Worm (Caenorhabditis elegans) whole organism, L2 larva: ENCODE data around the gene aqp-2.
A peak's percentile ranks its signal among the peaks of the same experiment; 100 is the strongest.

Experiments used
- R02D3.7 ChIP-seq: fragments of 150-350 bp; optimal IDR thresholded peaks from 2 replicates; lab custom pipeline; 2014; ENCODE audit warnings: missing biosample characterization, missing genetic modification characterization
- Y55F3AM.14 ChIP-seq: fragments of 200-800 bp; sonication (Bioruptor generic); optimal IDR thresholded peaks from 2 replicates; lab custom pipeline; 2018; ENCODE audit warnings: mild to moderate bottlenecking, missing genetic modification characterization, missing compliant biosample characterization
- alr-1 ChIP-seq: fragments of 150-350 bp; optimal IDR thresholded peaks from 2 replicates; lab custom pipeline; 2014; ENCODE audit warnings: missing biosample characterization, missing genetic modification characterization
- aly-2 ChIP-seq: fragments of 150-350 bp; optimal IDR thresholded peaks from 2 replicates; lab custom pipeline; 2014; ENCODE audit warnings: missing biosample characterization, missing genetic modification characterization
- ama-1 ChIP-seq: fragments of 150-350 bp; optimal IDR thresholded peaks from 2 replicates; lab custom pipeline; 2018; ENCODE audit warnings: inconsistent platforms
- blmp-1 ChIP-seq: sonication (generic microtip); optimal IDR thresholded peaks from 2 replicates; lab custom pipeline; 2017; ENCODE audit warnings: missing genetic modification characterization, mild to moderate bottlenecking, missing compliant biosample characterization, antibody characterized with exemption, moderate library complexity; ENCODE audit not compliant: insufficient read depth
- ceh-16 ChIP-seq: fragments of 150-350 bp; optimal IDR thresholded peaks from 2 replicates; lab custom pipeline; 2014; ENCODE audit warnings: missing biosample characterization, missing genetic modification characterization
- ceh-82 ChIP-seq: fragments of 150-350 bp; optimal IDR thresholded peaks from 2 replicates; lab custom pipeline; 2014; ENCODE audit warnings: missing biosample characterization, missing genetic modification characterization
- dmd-4 ChIP-seq: sonication (generic microtip); optimal IDR thresholded peaks from 2 replicates; lab custom pipeline; 2017; ENCODE audit warnings: missing biosample characterization, missing genetic modification characterization
- egl-27 ChIP-seq: sonication (generic microtip); optimal IDR thresholded peaks from 3 replicates; lab custom pipeline; 2017; ENCODE audit warnings: missing biosample characterization, missing genetic modification reagents, missing genetic modification characterization
- elt-1 ChIP-seq: fragments of 150-350 bp; optimal IDR thresholded peaks from 2 replicates; lab custom pipeline; 2014; ENCODE audit warnings: missing biosample characterization, missing genetic modification characterization
- lin-11 ChIP-seq: fragments of 150-350 bp; sonication (generic microtip); optimal IDR thresholded peaks from 2 replicates; lab custom pipeline; 2014; ENCODE audit warnings: missing biosample characterization, missing genetic modification characterization, inconsistent platforms, mixed read lengths
- lin-39 ChIP-seq: fragments of 150-350 bp; optimal IDR thresholded peaks from 2 replicates; lab custom pipeline; 2014; ENCODE audit warnings: missing biosample characterization, missing genetic modification reagents, missing genetic modification characterization
- lsy-2 ChIP-seq, 2 experiments: fragments of 150-350 bp in 1 of 2; sonication (generic microtip) in 1 of 2; optimal IDR thresholded peaks; 2 replicates each; lab custom pipeline; 2014 to 2017; ENCODE audit warnings: missing biosample characterization in 2 of 2, missing genetic modification characterization in 2 of 2
- mab-5 ChIP-seq: fragments of 150-350 bp; optimal IDR thresholded peaks from 2 replicates; lab custom pipeline; 2014; ENCODE audit warnings: missing biosample characterization, missing genetic modification characterization
- mdl-1 ChIP-seq, 2 experiments: fragments of 150-350 bp in 1 of 2; sonication (generic microtip) in 1 of 2; optimal IDR thresholded peaks; 2 replicates each; lab custom pipeline; 2017; ENCODE audit warnings: missing biosample characterization in 2 of 2, missing genetic modification characterization in 2 of 2
- nhr-11 ChIP-seq: fragments of 150-350 bp; optimal IDR thresholded peaks from 2 replicates; lab custom pipeline; 2014; ENCODE audit warnings: missing biosample characterization, missing genetic modification characterization
- nhr-12 ChIP-seq: fragments of 150-350 bp; optimal IDR thresholded peaks from 2 replicates; lab custom pipeline; 2014; ENCODE audit warnings: missing biosample characterization, missing genetic modification characterization
- nhr-129 ChIP-seq: fragments of 150-350 bp; optimal IDR thresholded peaks from 2 replicates; lab custom pipeline; 2014; ENCODE audit warnings: missing biosample characterization, missing genetic modification characterization
- nhr-21 ChIP-seq: fragments of 150-350 bp; optimal IDR thresholded peaks from 2 replicates; lab custom pipeline; 2014; ENCODE audit warnings: missing biosample characterization, missing genetic modification characterization
- nhr-23 ChIP-seq: fragments of 150-350 bp; optimal IDR thresholded peaks from 2 replicates; lab custom pipeline; 2014; ENCODE audit warnings: missing biosample characterization, missing genetic modification reagents, missing genetic modification characterization
- nhr-237 ChIP-seq: fragments of 150-350 bp; optimal IDR thresholded peaks from 2 replicates; lab custom pipeline; 2014; ENCODE audit warnings: missing biosample characterization, missing genetic modification characterization
- nhr-6 ChIP-seq: fragments of 150-350 bp; optimal IDR thresholded peaks from 2 replicates; lab custom pipeline; 2014; ENCODE audit warnings: missing biosample characterization, missing genetic modification characterization
- nhr-77 ChIP-seq: fragments of 150-350 bp; optimal IDR thresholded peaks from 2 replicates; lab custom pipeline; 2014; ENCODE audit warnings: missing biosample characterization, missing genetic modification characterization
- peb-1 ChIP-seq: fragments of 150-350 bp; optimal IDR thresholded peaks from 2 replicates; lab custom pipeline; 2014; ENCODE audit warnings: missing biosample characterization, missing genetic modification characterization
- sem-4 ChIP-seq: fragments of 150-350 bp; optimal IDR thresholded peaks from 2 replicates; lab custom pipeline; 2014; ENCODE audit warnings: missing biosample characterization, missing genetic modification reagents, missing genetic modification characterization
- skn-1 ChIP-seq: sonication (generic microtip); optimal IDR thresholded peaks from 2 replicates; lab custom pipeline; 2017; ENCODE audit warnings: missing biosample characterization, missing genetic modification characterization
- sma-3 ChIP-seq: sonication (generic microtip); optimal IDR thresholded peaks from 2 replicates; lab custom pipeline; 2016; ENCODE audit warnings: missing genetic modification reagents, missing genetic modification characterization, missing compliant biosample characterization
- sma-9 ChIP-seq, 2 experiments: fragments of 150-350 bp in 1 of 2; sonication (generic microtip) in 1 of 2; optimal IDR thresholded peaks; 2 replicates each; lab custom pipeline; 2014 to 2016; ENCODE audit warnings: missing genetic modification characterization in 2 of 2, mild to moderate bottlenecking in 1 of 2, missing biosample characterization in 1 of 2, missing compliant biosample characterization in 1 of 2, missing genetic modification reagents in 1 of 2, moderate library complexity in 1 of 2
- snpc-4 ChIP-seq: fragments of 150-350 bp; optimal IDR thresholded peaks from 2 replicates; lab custom pipeline; 2014; ENCODE audit warnings: missing biosample characterization, missing genetic modification characterization
- unc-39 ChIP-seq: fragments of 150-350 bp; optimal IDR thresholded peaks from 2 replicates; lab custom pipeline; 2014; ENCODE audit warnings: missing biosample characterization, missing genetic modification characterization
- unc-55 ChIP-seq: fragments of 150-350 bp; sonication (generic microtip); optimal IDR thresholded peaks from 3 replicates; lab custom pipeline; 2014; ENCODE audit warnings: missing biosample characterization, missing genetic modification reagents, missing genetic modification characterization
- unc-62 ChIP-seq: fragments of 150-350 bp; optimal IDR thresholded peaks from 2 replicates; lab custom pipeline; 2014; ENCODE audit warnings: missing biosample characterization, missing genetic modification reagents, missing genetic modification characterization
- zag-1 ChIP-seq: fragments of 150-350 bp; optimal IDR thresholded peaks from 2 replicates; lab custom pipeline; 2014; ENCODE audit warnings: missing biosample characterization, missing genetic modification characterization
- ztf-1 ChIP-seq: fragments of 200-800 bp; sonication (Bioruptor generic); conservative IDR thresholded peaks from 2 replicates; pipeline ENCODE4 v1.3.6; 2022; ENCODE audit warnings: missing genetic modification characterization, missing compliant biosample characterization

aqp-2 gene

DNA sequence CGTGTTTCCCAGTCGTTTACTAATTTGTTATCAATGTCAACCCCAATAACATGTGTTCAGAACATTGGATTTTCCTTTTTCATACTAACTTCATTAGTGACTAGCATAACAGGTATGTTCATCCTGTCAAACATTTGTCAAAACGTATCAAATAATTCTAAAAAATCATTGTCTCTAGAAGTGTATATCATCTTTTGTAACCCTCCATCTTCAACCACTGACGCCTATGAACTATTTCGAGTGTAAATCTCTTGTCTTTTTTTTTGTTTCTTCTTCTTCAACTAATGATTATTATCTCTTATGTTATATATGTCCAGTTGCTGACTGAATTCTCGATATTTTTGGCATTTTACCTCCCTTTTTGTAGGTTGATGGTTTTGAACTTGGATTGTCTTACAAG is 24.1 kb downstream of the aqp-2 start:
- no peak for TF ChIP-seq unc-62 (GFP tag; lab: Kevin White, UChicago)
- TF ChIP-seq unc-55 (GFP tag; lab: Kevin White, UChicago): no peak
- no peak for TF ChIP-seq R02D3.7
- TF ChIP-seq aly-2 (tag; lab: Kevin White, UChicago): no peak
- no peak for TF ChIP-seq snpc-4 (tag; lab: Kevin White, UChicago)
- TF ChIP-seq lin-39: no peak
- no peak for TF ChIP-seq ztf-1
- TF ChIP-seq alr-1 (tag; lab: Kevin White, UChicago): no peak
- TF ChIP-seq mab-5 (tag; lab: Kevin White, UChicago): no peak
- no peak for TF ChIP-seq lin-11
- TF ChIP-seq nhr-23 (tag; lab: Kevin White, UChicago): no peak
- TF ChIP-seq sma-3: no peak
- TF ChIP-seq nhr-77 (tag; lab: Kevin White, UChicago): no peak
- TF ChIP-seq nhr-129 (tag; lab: Kevin White, UChicago): no peak
- no peak for TF ChIP-seq skn-1 (tag; lab: Kevin White, UChicago)

DNA sequence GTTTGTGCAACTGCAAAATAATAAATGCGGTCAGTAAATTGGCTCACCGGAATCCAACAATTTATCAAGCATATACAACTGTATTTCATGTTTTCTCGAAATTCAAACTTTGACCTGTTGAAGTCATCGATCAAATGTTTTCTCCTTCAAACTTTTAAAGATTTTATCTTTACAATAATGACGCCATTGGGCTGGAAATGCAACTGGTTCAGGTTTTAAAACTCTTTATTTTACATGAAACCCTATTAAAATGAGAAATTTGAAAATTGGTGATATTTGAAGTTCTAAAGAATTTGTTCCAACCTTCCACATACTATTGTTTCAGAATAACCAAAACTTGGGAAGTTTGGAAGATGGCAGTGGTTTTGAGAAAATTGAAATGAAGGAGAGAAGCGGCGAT is 24.8 kb downstream of the aqp-2 start:
- no peak for TF ChIP-seq mab-5 (tag; lab: Kevin White, UChicago)
- TF ChIP-seq mdl-1 (tag; optimal IDR thresholded peaks at IDR 0.05; lab: Kevin White, UChicago): no peak
- no peak for TF ChIP-seq sem-4 (tag; lab: Kevin White, UChicago)

DNA sequence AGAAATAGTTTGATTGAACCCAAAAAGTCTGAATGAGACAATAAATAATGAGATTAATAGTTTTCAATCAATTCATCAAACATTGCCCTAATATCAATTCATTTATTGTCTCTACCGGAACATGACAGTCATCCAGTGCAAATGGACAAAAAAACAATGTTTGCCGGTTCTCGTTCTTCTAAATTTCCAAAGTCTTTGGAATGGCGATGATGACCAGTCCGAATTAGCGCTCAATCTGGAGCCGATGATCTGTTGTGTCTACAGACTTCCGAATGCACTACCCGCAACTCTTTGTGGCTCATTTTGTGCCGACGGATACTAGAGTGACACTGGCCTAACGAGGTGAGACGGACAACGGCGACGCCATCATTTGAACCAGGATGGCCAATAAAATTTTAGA is 25.5 kb downstream of the aqp-2 start, which contains the start of gene T26C5.3:
Gene T26C5.3 (plus strand): TSS at position 301 of the 400 bp plus-strand sequence.
- no peak for TF ChIP-seq R02D3.7
- no peak for TF ChIP-seq sem-4 (tag; lab: Kevin White, UChicago)
- no peak for TF ChIP-seq nhr-237
- no peak for TF ChIP-seq nhr-77 (tag; lab: Kevin White, UChicago)
- TF ChIP-seq unc-39 (tag; lab: Kevin White, UChicago): no peak
- TF ChIP-seq egl-27 (tag; lab: Kevin White, UChicago): no peak
- TF ChIP-seq Y55F3AM.14 (GFP tag; lab: Kevin White, UChicago): no peak
- TF ChIP-seq ceh-16 (tag; lab: Kevin White, UChicago): no peak
- no peak for TF ChIP-seq alr-1 (tag; lab: Kevin White, UChicago)
- TF ChIP-seq nhr-12 (tag; lab: Kevin White, UChicago): no peak
- TF ChIP-seq dmd-4 (tag; lab: Kevin White, UChicago): no peak
- no peak for TF ChIP-seq nhr-11 (tag; lab: Kevin White, UChicago)
- TF ChIP-seq elt-1 (tag; lab: Kevin White, UChicago): no peak
- no peak for TF ChIP-seq snpc-4 (tag; lab: Kevin White, UChicago)

DNA sequence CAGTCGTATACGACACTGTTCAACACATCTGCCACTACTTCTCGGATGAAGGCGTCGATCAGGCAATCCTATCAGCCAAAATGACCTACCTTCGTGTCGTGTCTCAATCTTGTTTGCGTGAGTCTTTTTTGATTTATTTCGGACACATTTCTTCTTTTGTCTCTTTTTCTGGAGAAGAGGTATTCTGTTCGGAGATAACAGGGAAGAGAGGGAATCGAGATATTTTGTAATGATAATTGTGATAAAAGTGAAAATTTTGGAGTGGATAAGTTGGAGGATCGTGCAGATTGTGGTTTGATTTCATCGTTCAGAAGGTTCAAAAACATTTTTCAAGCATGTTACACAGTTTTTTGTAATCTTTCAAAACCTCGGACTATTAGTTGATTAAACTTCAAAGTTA is 28.0 kb downstream of the aqp-2 start:
- no peak for TF ChIP-seq unc-39 (tag; lab: Kevin White, UChicago)
- no peak for TF ChIP-seq unc-62 (GFP tag; lab: Kevin White, UChicago)
- no peak for TF ChIP-seq sma-9 (GFP tag; optimal IDR thresholded peaks at IDR 0.05; lab: Kevin White, UChicago)
- TF ChIP-seq sma-9 (tag; optimal IDR thresholded peaks at IDR 0.05; lab: Kevin White, UChicago): no peak
- no peak for TF ChIP-seq sma-3
- TF ChIP-seq nhr-23 (tag; lab: Kevin White, UChicago): no peak
- no peak for TF ChIP-seq dmd-4 (tag; lab: Kevin White, UChicago)
- no peak for TF ChIP-seq alr-1 (tag; lab: Kevin White, UChicago)
- TF ChIP-seq nhr-11 (tag; lab: Kevin White, UChicago): no peak
- no peak for TF ChIP-seq nhr-237
- no peak for TF ChIP-seq zag-1 (tag; lab: Kevin White, UChicago)
- no peak for TF ChIP-seq nhr-6 (tag; lab: Kevin White, UChicago)
- no peak for TF ChIP-seq ceh-16 (tag; lab: Kevin White, UChicago)

DNA sequence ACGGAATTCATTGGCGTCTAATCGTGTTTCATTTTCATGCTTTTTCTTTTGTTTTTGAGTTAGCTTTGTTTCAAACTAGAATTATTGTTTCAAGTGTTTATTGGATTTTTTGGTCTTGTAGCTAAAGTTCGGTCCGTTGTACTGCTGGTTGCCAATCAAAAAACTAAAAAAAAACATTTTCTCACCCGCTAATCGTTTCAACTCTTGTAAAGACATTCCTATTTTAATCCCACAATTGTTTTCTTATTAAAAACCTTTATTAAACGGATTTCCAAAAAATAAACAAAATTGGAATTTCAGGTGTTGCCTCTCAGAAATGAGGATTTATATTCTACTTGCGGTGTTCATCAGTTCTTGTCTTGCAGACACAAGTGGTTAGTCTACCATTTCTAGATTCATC is 28.9 kb downstream of the aqp-2 start, which contains the start of gene T26C5.2:
Gene T26C5.2 (plus strand): TSS at position 301 of the 400 bp plus-strand sequence.
- no peak for TF ChIP-seq nhr-12 (tag; lab: Kevin White, UChicago)
- TF ChIP-seq mab-5 (tag; lab: Kevin White, UChicago): no peak
- no peak for TF ChIP-seq peb-1
- TF ChIP-seq ama-1: no peak
- TF ChIP-seq Y55F3AM.14 (GFP tag; lab: Kevin White, UChicago): no peak

DNA sequence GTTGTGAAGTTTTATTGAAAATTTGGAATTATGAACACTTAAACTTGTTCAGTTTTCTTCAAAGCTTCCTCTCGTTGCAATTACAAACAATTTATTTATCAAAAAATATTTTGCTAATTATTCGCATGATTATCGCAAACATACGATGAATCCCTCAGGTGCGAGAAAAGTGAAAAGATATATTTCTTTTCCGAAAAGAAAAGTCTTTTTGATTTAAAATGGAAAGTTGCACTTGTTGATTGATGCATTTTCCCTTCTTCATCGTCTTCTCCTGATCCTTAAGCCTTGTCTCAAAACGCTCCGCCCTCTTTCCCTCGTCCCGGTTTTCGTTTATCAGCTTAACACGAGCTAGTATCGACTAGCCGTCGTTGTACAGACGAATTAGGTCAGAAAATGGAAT is 29.3 kb downstream of the aqp-2 start:
- TF ChIP-seq blmp-1 (tag; lab: Kevin White, UChicago) (peak; percentile 93), nhr-237 (no peak), lin-11 (no peak), sma-9 (GFP tag; optimal IDR thresholded peaks at IDR 0.05; lab: Kevin White, UChicago) (no peak), sma-9 (tag; optimal IDR thresholded peaks at IDR 0.05; lab: Kevin White, UChicago) (no peak), nhr-23 (tag; lab: Kevin White, UChicago) (no peak), ceh-82 (tag; lab: Kevin White, UChicago) (no peak), peb-1 (no peak), nhr-21 (tag; lab: Kevin White, UChicago) (peak; percentile 7), unc-62 (GFP tag; lab: Kevin White, UChicago) (no peak), lsy-2 (tag; optimal IDR thresholded peaks at IDR 0.05; lab: Kevin White, UChicago) (no peak), nhr-6 (tag; lab: Kevin White, UChicago) (no peak), mdl-1 (tag; optimal IDR thresholded peaks at IDR 0.05; lab: Kevin White, UChicago) (no peak), egl-27 (tag; lab: Kevin White, UChicago) (no peak), nhr-129 (tag; lab: Kevin White, UChicago) (no peak)
